Worm (Caenorhabditis elegans): Measurements from ENCODE around the gene F31F7.1.
A peak's percentile ranks its signal among the peaks of the same experiment; 100 is the strongest.

The F31F7.1 gene

DNA sequence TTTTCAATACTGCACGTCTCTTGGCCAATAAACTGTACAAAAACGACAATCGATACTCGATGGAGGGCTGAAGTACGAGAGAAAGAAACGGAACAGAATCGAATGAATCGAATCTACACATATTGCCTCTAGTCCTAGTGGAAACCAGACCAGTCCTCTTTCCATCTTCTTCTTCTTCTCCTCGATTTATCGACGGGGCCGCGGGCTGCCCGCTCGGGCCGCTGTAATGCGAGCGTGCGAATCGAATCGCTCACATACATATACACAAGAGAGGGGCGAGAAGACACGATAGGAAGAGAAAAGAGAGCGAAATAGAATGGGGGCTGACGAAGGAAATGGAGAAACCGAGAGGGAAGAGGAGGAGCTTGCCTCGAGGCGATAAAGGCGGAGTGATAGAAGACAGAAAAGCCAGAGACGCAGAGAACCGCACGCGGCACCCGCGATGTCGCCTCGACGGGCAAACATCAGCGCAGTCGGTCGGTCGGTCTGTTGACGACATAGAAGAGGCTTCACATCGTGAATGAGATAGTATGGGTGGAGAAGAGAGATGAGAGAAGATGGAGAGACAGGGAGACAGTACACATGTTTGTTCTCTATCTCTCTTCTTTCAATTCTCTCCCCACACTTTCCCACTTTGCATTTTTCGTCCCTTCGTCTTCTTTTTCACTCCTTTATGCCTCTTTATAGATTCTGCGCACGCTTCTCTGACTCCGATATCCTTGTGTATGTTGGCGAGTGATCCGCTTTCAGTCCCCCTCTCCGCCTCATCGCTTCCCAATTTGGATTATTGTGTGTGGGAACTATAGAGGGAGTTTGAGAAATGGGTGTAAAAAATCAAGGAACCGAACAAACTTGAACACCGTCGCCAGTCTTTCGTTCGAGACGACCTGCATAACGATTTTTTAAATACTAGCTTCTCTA is 48.7 kb upstream of the F31F7.1 start (continued):
- peak; percentile 97 for TF ChIP-seq hmg-1.2 (GFP tag; IDR thresholded peaks at IDR 0.05)
- no peak for TF ChIP-seq mel-28 (tag; optimal IDR thresholded peaks at IDR 0.05; ENCODE audit: borderline replicate concordance)
- no peak for TF ChIP-seq T26A5.8 (tag; optimal IDR thresholded peaks at IDR 0.05)
- 0 out of 2 replicates have a peak, but pooled peaks have one; percentile 33 for TF ChIP-seq cebp-1 (GFP tag; IDR thresholded peaks at IDR 0.05)
- peak; percentile 91 for TF ChIP-seq cebp-1 (tag; optimal IDR thresholded peaks at IDR 0.05)
- TF ChIP-seq egl-44 (GFP tag; IDR thresholded peaks at IDR 0.05): peak; percentile 88
- peak; percentile 88 for TF ChIP-seq somi-1 (GFP tag; optimal IDR thresholded peaks at IDR 0.05)

DNA sequence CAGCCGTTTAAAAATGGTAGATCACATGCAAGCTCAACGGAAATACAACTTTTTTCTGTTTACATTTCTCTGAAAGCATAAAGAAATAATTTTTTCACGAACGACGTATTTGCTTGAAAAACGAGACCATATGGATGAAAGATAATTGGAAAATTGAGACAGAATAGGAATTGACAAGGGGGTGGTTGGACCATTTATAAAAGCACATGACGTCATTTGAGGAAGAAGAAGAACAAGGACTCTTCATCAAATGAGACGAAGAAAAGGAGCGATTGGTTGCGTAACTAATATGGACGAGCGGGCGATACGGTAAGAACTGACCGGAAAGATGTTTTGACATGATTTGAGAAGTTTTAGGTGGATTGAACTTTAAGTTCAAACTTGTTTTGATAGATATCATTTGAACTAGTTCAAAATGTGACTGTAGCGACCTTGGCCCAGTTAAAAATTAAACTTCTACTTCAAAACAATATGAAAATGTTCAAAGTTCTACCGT is 47.8 kb upstream of the F31F7.1 start:
- TF ChIP-seq madf-10 (tag; optimal IDR thresholded peaks at IDR 0.05): peak; percentile 92
- TF ChIP-seq F49E8.2 (tag; optimal IDR thresholded peaks at IDR 0.05; ENCODE audit: insufficient read depth): no peak
- no peak for TF ChIP-seq zim-3 (tag; optimal IDR thresholded peaks at IDR 0.05)
- peak; percentile 6 for TF ChIP-seq lin-54 (GFP tag; optimal IDR thresholded peaks at IDR 0.05)
- TF ChIP-seq ceh-27 (GFP tag; optimal IDR thresholded peaks at IDR 0.05): peak; percentile 15
- 0 out of 2 replicates have a peak, but pooled peaks have one; percentile 42 for TF ChIP-seq cebp-1 (GFP tag; IDR thresholded peaks at IDR 0.05)
- peak; percentile 4 for TF ChIP-seq cebp-1 (tag; optimal IDR thresholded peaks at IDR 0.05)
- TF ChIP-seq ccch-3 (GFP tag; optimal IDR thresholded peaks at IDR 0.05): no peak
- TF ChIP-seq dox-1 (GFP tag; IDR thresholded peaks at IDR 0.05): 0 out of 2 replicates have a peak, but pooled peaks have one; percentile 7
- TF ChIP-seq ama-1 (optimal IDR thresholded peaks at IDR 0.05): peak; percentile 77
- no peak for TF ChIP-seq ama-1 (GFP tag; optimal IDR thresholded peaks at IDR 0.05)
- no peak for TF ChIP-seq ztf-25 (GFP tag; IDR thresholded peaks at IDR 0.05)
- no peak for TF ChIP-seq madf-8 (GFP tag; conservative IDR thresholded peaks at IDR 0.05)
- no peak for TF ChIP-seq unc-62 (GFP tag; optimal IDR thresholded peaks at IDR 0.05)
- peak; percentile 88 for TF ChIP-seq atf-7 (tag; optimal IDR thresholded peaks at IDR 0.05)
- no peak for TF ChIP-seq F23B12.7 (tag; optimal IDR thresholded peaks at IDR 0.05; ENCODE audit: insufficient read depth)
- TF ChIP-seq rcor-1 (GFP tag; IDR thresholded peaks at IDR 0.05): 0 out of 2 replicates have a peak, but pooled peaks have one; percentile 16
- TF ChIP-seq ekl-4 (GFP tag; IDR thresholded peaks at IDR 0.05): peak; percentile 9; the same call in 1 of the 2 replicates
- TF ChIP-seq K11D2.4 (GFP tag; IDR thresholded peaks at IDR 0.05): peak; percentile 32; the same call in 1 of the 2 replicates
- TF ChIP-seq nhr-80 (tag; optimal IDR thresholded peaks at IDR 0.05): peak; percentile 14
- TF ChIP-seq hmg-20 (GFP tag; IDR thresholded peaks at IDR 0.05): no peak
- no peak for TF ChIP-seq attf-5 (GFP tag; optimal IDR thresholded peaks at IDR 0.05)
- TF ChIP-seq nfyb-1 (GFP tag; IDR thresholded peaks at IDR 0.05): peak; percentile 55
- TF ChIP-seq Y79H2A.3 (GFP tag; conservative IDR thresholded peaks at IDR 0.05): 0 out of 2 replicates have a peak, but pooled peaks have one; percentile 14
- TF ChIP-seq pbrm-1 (GFP tag; IDR thresholded peaks at IDR 0.05): peak; percentile 6; the same call in 1 of the 2 replicates

DNA sequence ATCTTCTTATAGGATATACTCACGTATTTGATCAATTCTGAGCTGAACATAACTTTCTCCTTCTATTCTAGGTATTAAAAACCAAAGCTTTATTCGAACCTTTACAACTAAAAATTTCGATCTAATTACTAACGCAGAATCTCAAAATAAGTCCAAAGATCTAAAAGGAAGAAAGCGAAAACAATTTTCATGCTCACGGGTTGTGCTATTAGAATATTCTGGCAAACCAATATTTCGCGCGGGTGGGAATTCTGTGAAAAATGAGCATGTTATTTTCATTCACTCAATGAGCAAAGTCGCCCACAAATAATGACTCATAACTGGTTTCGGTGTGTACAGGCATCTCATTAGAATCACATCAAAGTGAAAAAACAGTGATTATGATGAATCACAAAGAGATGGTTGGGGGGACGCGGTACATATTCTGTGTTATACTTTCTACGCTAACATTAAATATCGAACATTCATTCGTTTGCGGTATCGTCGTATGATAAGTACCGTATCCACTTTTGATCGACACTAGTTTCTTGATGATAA is 47.3 kb upstream of the F31F7.1 start:
- TF ChIP-seq him-1 (tag; optimal IDR thresholded peaks at IDR 0.05): no peak
- TF ChIP-seq lin-35 (GFP tag; optimal IDR thresholded peaks at IDR 0.05): peak in 1 of 3 experiments; percentile 0
- TF ChIP-seq ZK185.1 (tag; optimal IDR thresholded peaks at IDR 0.05; ENCODE audit: poor library complexity, severe bottlenecking): peak; percentile 41
- peak; percentile 60 for TF ChIP-seq zim-3 (tag; optimal IDR thresholded peaks at IDR 0.05)
- no peak for TF ChIP-seq ztf-26 (tag; optimal IDR thresholded peaks at IDR 0.05)

Measured in whole organism, young adult.